Worm (Caenorhabditis elegans) whole organism, mixed stage, embryonic: ENCODE data around the gene C15B12.9.

Source experiments
- bed-3 ChIP-seq: fragments of 200-800 bp; sonication (Bioruptor generic); optimal IDR thresholded peaks from 3 replicates; lab custom pipeline; 2018; ENCODE audit warnings: mild to moderate bottlenecking, missing genetic modification characterization, moderate library complexity, missing compliant biosample characterization
- blmp-1 ChIP-seq: fragments of 150-350 bp; optimal IDR thresholded peaks from 2 replicates; lab custom pipeline; 2014; ENCODE audit warnings: missing biosample characterization, missing genetic modification characterization
- ceh-39 ChIP-seq: fragments of 150-350 bp; optimal IDR thresholded peaks from 2 replicates; lab custom pipeline; 2014; ENCODE audit warnings: missing biosample characterization, missing genetic modification characterization
- ceh-83 ChIP-seq: fragments of 200-800 bp; sonication (Bioruptor generic); optimal IDR thresholded peaks from 2 replicates; lab custom pipeline; 2018; ENCODE audit warnings: mild to moderate bottlenecking, missing genetic modification characterization, missing compliant biosample characterization
- ces-1 ChIP-seq: fragments of 150-350 bp; optimal IDR thresholded peaks from 2 replicates; lab custom pipeline; 2014; ENCODE audit warnings: missing biosample characterization, missing genetic modification reagents, missing genetic modification characterization
- cnd-1 ChIP-seq: fragments of 200-800 bp; sonication (Bioruptor generic); optimal IDR thresholded peaks from 2 replicates; lab custom pipeline; 2018; ENCODE audit warnings: mild to moderate bottlenecking, missing genetic modification characterization, missing compliant biosample characterization
- elt-3 ChIP-seq: fragments of 150-350 bp; optimal IDR thresholded peaks from 2 replicates; lab custom pipeline; 2014; ENCODE audit warnings: missing biosample characterization, missing genetic modification characterization
- mab-5 ChIP-seq: fragments of 150-350 bp; optimal IDR thresholded peaks from 2 replicates; lab custom pipeline; 2014; ENCODE audit warnings: missing biosample characterization, missing genetic modification characterization
- nhr-237 ChIP-seq: fragments of 150-350 bp; optimal IDR thresholded peaks from 2 replicates; lab custom pipeline; 2014; ENCODE audit warnings: missing biosample characterization, missing genetic modification characterization
- sptf-1 ChIP-seq: sonication (generic microtip); optimal IDR thresholded peaks from 2 replicates; lab custom pipeline; 2017; ENCODE audit warnings: mild to moderate bottlenecking, missing genetic modification characterization, moderate library complexity, missing compliant biosample characterization
- unc-39 ChIP-seq: fragments of 150-350 bp; optimal IDR thresholded peaks from 2 replicates; lab custom pipeline; 2014; ENCODE audit warnings: missing biosample characterization, missing genetic modification characterization
- unc-62 ChIP-seq: fragments of 150-350 bp; optimal IDR thresholded peaks from 2 replicates; lab custom pipeline; 2014; ENCODE audit warnings: missing biosample characterization, missing genetic modification reagents, missing genetic modification characterization
- ztf-11 ChIP-seq: fragments of 150-350 bp; optimal IDR thresholded peaks from 2 replicates; lab custom pipeline; 2014; ENCODE audit warnings: missing biosample characterization, missing genetic modification characterization

ce11 chrX:6473698-6474314 lies 5.2 kb downstream of the C15B12.9 start, which contains the start of the genes C15B12.4 and C15B12.8:
- TF ChIP-seq elt-3 (tag; lab: Kevin White, UChicago) (no peak), ceh-39 (no peak), unc-62 (GFP tag; lab: Kevin White, UChicago) (no peak), ceh-83 (GFP tag; lab: Kevin White, UChicago) (no peak), ztf-11 (tag; lab: Kevin White, UChicago) (no peak), mab-5 (tag; lab: Kevin White, UChicago) (no peak), blmp-1 (tag; lab: Kevin White, UChicago) (no peak), ces-1 (GFP tag; lab: Kevin White, UChicago) (no peak), sptf-1 (tag; lab: Kevin White, UChicago) (no peak), bed-3 (GFP tag; lab: Kevin White, UChicago) (no peak), unc-39 (tag; lab: Kevin White, UChicago) (no peak), cnd-1 (no peak), nhr-237 (tag; lab: Kevin White, UChicago) (no peak)
